Worm (Caenorhabditis elegans): ENCODE results near the gene F41E6.5.

- TF ChIP-seq elt-2 (tag; optimal IDR thresholded peaks at IDR 0.05) (no peak), pat-9 (tag; optimal IDR thresholded peaks at IDR 0.05) (no peak), hlh-15 (tag; optimal IDR thresholded peaks at IDR 0.05) (no peak), pqm-1 (tag; optimal IDR thresholded peaks at IDR 0.05) (no peak), fax-1 (tag; optimal IDR thresholded peaks at IDR 0.05) (no peak), che-1 (tag; optimal IDR thresholded peaks at IDR 0.05) (no peak), hlh-6 (tag; optimal IDR thresholded peaks at IDR 0.05) (no peak), eyg-1 (tag; optimal IDR thresholded peaks at IDR 0.05) (no peak)
Observed at ce11 chrV:8641266-8641665, 38.0 kb downstream of the F41E6.5 start, which contains the start of gene F28A12.3.

Data from whole organism, late embryonic.